Worm (Caenorhabditis elegans): Measurements from ENCODE around the gene srb-11.

DNA sequence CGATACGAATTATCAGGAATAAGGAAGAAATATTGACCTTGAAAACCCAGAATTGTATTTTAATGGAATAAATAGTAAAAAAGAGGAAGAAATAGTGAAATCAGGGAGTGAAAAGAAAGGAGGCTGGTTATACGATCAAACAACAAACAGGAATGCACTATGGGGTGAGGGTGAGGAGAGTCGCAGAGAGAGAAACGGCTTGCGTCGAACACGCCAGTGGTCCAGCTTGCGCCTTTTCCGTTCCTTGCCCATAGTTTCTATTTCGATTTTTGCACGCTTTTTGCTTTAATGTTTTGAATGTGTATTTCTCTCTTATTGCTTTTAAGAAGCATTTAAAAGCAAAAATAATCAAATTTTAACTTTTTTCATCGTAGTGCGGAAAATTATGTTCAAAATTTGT, 39.0 kb downstream of the srb-11 start:
- no peak for TF ChIP-seq nhr-12 (tag; optimal IDR thresholded peaks at IDR 0.05)
- TF ChIP-seq pha-4 (tag; optimal IDR thresholded peaks at IDR 0.05), result peak; percentile 75
- TF ChIP-seq nhr-28 (tag; optimal IDR thresholded peaks at IDR 0.05), result no peak
- no peak for TF ChIP-seq unc-62 (GFP tag; optimal IDR thresholded peaks at IDR 0.05)
- peak; percentile 51 for TF ChIP-seq ceh-83 (GFP tag; optimal IDR thresholded peaks at IDR 0.05)
- TF ChIP-seq ztf-11 (tag; optimal IDR thresholded peaks at IDR 0.05), result peak; percentile 41
- peak; percentile 85 for TF ChIP-seq nhr-237 (tag; optimal IDR thresholded peaks at IDR 0.05)
- TF ChIP-seq lin-32 (GFP tag; optimal IDR thresholded peaks at IDR 0.05), result no peak
- peak; percentile 5 for TF ChIP-seq bed-3 (GFP tag; optimal IDR thresholded peaks at IDR 0.05)
